Worm (Caenorhabditis elegans): ENCODE results near the gene F10D2.8.

F10D2.8 gene

ce11 chrV:7163477-7164114, 13.1 kb upstream of the F10D2.8 start, which contains the start of gene ugt-41:
Gene ugt-41 (minus strand): TSS chrV:7163595.
- TF ChIP-seq ham-2 (GFP tag; optimal IDR thresholded peaks at IDR 0.05) (no peak), ces-1 (GFP tag; optimal IDR thresholded peaks at IDR 0.05) (no peak), lin-32 (GFP tag; optimal IDR thresholded peaks at IDR 0.05) (no peak), pha-4 (tag; optimal IDR thresholded peaks at IDR 0.05) (no peak), mep-1 (tag; optimal IDR thresholded peaks at IDR 0.05) (no peak), lin-13 (tag; optimal IDR thresholded peaks at IDR 0.05) (no peak), nhr-12 (tag; optimal IDR thresholded peaks at IDR 0.05) (no peak), ceh-83 (GFP tag; optimal IDR thresholded peaks at IDR 0.05) (no peak), cnd-1 (tag; optimal IDR thresholded peaks at IDR 0.05) (no peak), unc-39 (tag; optimal IDR thresholded peaks at IDR 0.05) (no peak), zip-8 (tag; optimal IDR thresholded peaks at IDR 0.05) (no peak), ceh-39 (tag; optimal IDR thresholded peaks at IDR 0.05) (no peak), snpc-4 (tag; optimal IDR thresholded peaks at IDR 0.05) (no peak), nhr-76 (tag; optimal IDR thresholded peaks at IDR 0.05) (no peak), drap-1 (GFP tag; optimal IDR thresholded peaks at IDR 0.05) (no peak), nhr-237 (tag; optimal IDR thresholded peaks at IDR 0.05) (no peak), ztf-11 (tag; optimal IDR thresholded peaks at IDR 0.05) (no peak), bed-3 (GFP tag; optimal IDR thresholded peaks at IDR 0.05) (no peak), hlh-1 (tag; optimal IDR thresholded peaks at IDR 0.05) (no peak)

ce11 chrV:7159391-7159790, 8.9 kb upstream of the F10D2.8 start, which contains the start of gene str-204:
Gene str-204 (plus strand): TSS chrV:7159691.
- TF ChIP-seq snpc-4 (tag; optimal IDR thresholded peaks at IDR 0.05), result no peak
- no peak for TF ChIP-seq blmp-1 (tag; optimal IDR thresholded peaks at IDR 0.05)
- no peak for TF ChIP-seq nhr-2 (tag; optimal IDR thresholded peaks at IDR 0.05)
- no peak for TF ChIP-seq pha-4 (tag; optimal IDR thresholded peaks at IDR 0.05)
- no peak for TF ChIP-seq ceh-43 (GFP tag; optimal IDR thresholded peaks at IDR 0.05)
- no peak for TF ChIP-seq cnd-1 (tag; optimal IDR thresholded peaks at IDR 0.05)
- no peak for TF ChIP-seq hlh-1 (tag; optimal IDR thresholded peaks at IDR 0.05)
- TF ChIP-seq nhr-12 (tag; optimal IDR thresholded peaks at IDR 0.05), result no peak
- no peak for TF ChIP-seq ceh-83 (GFP tag; optimal IDR thresholded peaks at IDR 0.05)
- no peak for TF ChIP-seq zip-8 (tag; optimal IDR thresholded peaks at IDR 0.05)
- TF ChIP-seq mab-5 (tag; optimal IDR thresholded peaks at IDR 0.05), result no peak

- no peak for TF ChIP-seq ces-1 (GFP tag; optimal IDR thresholded peaks at IDR 0.05)
- no peak for TF ChIP-seq elt-1 (tag; optimal IDR thresholded peaks at IDR 0.05; ENCODE audit: borderline replicate concordance, insufficient read depth)
- no peak for TF ChIP-seq ceh-43 (GFP tag; optimal IDR thresholded peaks at IDR 0.05)
- no peak for TF ChIP-seq mls-2 (tag; optimal IDR thresholded peaks at IDR 0.05)
- no peak for TF ChIP-seq blmp-1 (tag; optimal IDR thresholded peaks at IDR 0.05)
- TF ChIP-seq elt-3 (tag; optimal IDR thresholded peaks at IDR 0.05), result no peak
- TF ChIP-seq M03D4.4 (tag; optimal IDR thresholded peaks at IDR 0.05), result no peak
- no peak for TF ChIP-seq bed-3 (GFP tag; optimal IDR thresholded peaks at IDR 0.05)
- TF ChIP-seq ham-2 (GFP tag; optimal IDR thresholded peaks at IDR 0.05), result no peak
- TF ChIP-seq ztf-11 (tag; optimal IDR thresholded peaks at IDR 0.05), result no peak
- no peak for TF ChIP-seq ceh-39 (tag; optimal IDR thresholded peaks at IDR 0.05)
- no peak for TF ChIP-seq sem-2 (GFP tag; optimal IDR thresholded peaks at IDR 0.05)
- no peak for TF ChIP-seq drap-1 (GFP tag; optimal IDR thresholded peaks at IDR 0.05)
Measured at ce11 chrV:7157089-7157488, 6.6 kb upstream of the F10D2.8 start, which contains the start of gene ugt-39. Gene ugt-39 (plus strand): TSS chrV:7157142.

ce11 chrV:7156079-7156478, 5.6 kb upstream of the F10D2.8 start, which contains the start of gene F10D2.10:
Gene F10D2.10 (minus strand): TSS chrV:7156179.
- TF ChIP-seq nhr-12 (tag; optimal IDR thresholded peaks at IDR 0.05) (no peak), hlh-1 (tag; optimal IDR thresholded peaks at IDR 0.05) (peak; percentile 40)

ce11 chrV:7153046-7153445, 2.5 kb upstream of the F10D2.8 start, which contains the start of gene fat-7:
Gene fat-7 (minus strand): TSS chrV:7153146.
- no peak for TF ChIP-seq lin-13 (tag; optimal IDR thresholded peaks at IDR 0.05)
- no peak for TF ChIP-seq blmp-1 (tag; optimal IDR thresholded peaks at IDR 0.05)
- TF ChIP-seq sptf-1 (tag; optimal IDR thresholded peaks at IDR 0.05), result no peak
- TF ChIP-seq cnd-1 (tag; optimal IDR thresholded peaks at IDR 0.05), result no peak
- no peak for TF ChIP-seq ces-1 (GFP tag; optimal IDR thresholded peaks at IDR 0.05)
- no peak for TF ChIP-seq nhr-28 (tag; optimal IDR thresholded peaks at IDR 0.05)
- TF ChIP-seq pha-4 (tag; optimal IDR thresholded peaks at IDR 0.05), result no peak
- no peak for TF ChIP-seq mep-1 (tag; optimal IDR thresholded peaks at IDR 0.05)
- no peak for TF ChIP-seq hlh-1 (tag; optimal IDR thresholded peaks at IDR 0.05)

All from whole organism, mixed stage, embryonic.